Fruit fly (Drosophila melanogaster) S2 (cell line): ENCODE data around the gene COX6B.

Experiments used
- CG8478 ChIP-seq: fragments of >200 bp; optimal IDR thresholded peaks from 2 replicates; lab custom pipeline; 2018
- CTCF ChIP-seq, 2 experiments: fragments of >200 bp; optimal IDR thresholded peaks; 2 replicates each; lab custom pipeline; 2018

COX6B gene

dm6 chrX:19744003-19744488, at the start of gene COX6B, which contains the start of the genes CG18809, CG33932 and Rpp20:
Gene COX6B, minus strand, starts transcription at chrX:19744335.
Gene CG18809, minus strand, starts transcription at chrX:19744335.
Gene CG33932, plus strand, starts transcription at chrX:19744431.
Gene Rpp20, plus strand, starts transcription at chrX:19744431.
- no peak for TF ChIP-seq CG8478 (lab: Kevin White, UChicago)
- TF ChIP-seq CTCF (optimal IDR thresholded peaks at IDR 0.05; lab: Kevin White, UChicago), result peak; percentile 33 to 57

dm6 chrX:19792572-19792971, 48.4 kb upstream of the COX6B start:
- TF ChIP-seq CTCF (optimal IDR thresholded peaks at IDR 0.05; lab: Kevin White, UChicago), result no peak

- no peak for TF ChIP-seq CTCF (optimal IDR thresholded peaks at IDR 0.05; lab: Kevin White, UChicago)
- TF ChIP-seq CG8478 (lab: Kevin White, UChicago), result no peak
Measured at dm6 chrX:19791832-19792231, 47.7 kb upstream of the COX6B start.

DNA sequence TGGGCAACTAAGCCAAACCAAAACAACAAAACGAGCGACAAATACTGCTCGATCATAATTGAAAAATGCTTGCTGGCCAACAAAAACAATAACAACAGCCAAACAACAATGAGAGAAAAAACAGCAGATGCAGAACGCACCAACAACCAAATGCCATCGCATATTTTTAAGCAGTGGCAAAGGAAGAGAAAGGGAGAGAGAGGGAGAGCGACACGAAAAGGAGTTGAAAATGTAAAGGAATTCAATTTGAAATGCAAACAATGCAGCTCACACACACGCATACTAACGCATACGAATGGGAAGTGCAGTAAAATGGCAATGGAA, 44.4 kb upstream of the COX6B start:
- TF ChIP-seq CG8478 (lab: Kevin White, UChicago) (no peak), CTCF (optimal IDR thresholded peaks at IDR 0.05; lab: Kevin White, UChicago) (no peak)

dm6 chrX:19787921-19788620, 43.9 kb upstream of the COX6B start:
- TF ChIP-seq CG8478 (lab: Kevin White, UChicago) (no peak), CTCF (optimal IDR thresholded peaks at IDR 0.05; lab: Kevin White, UChicago) (no peak)

- TF ChIP-seq CG8478 (lab: Kevin White, UChicago) (no peak), CTCF (optimal IDR thresholded peaks at IDR 0.05; lab: Kevin White, UChicago) (no peak)
Measured at dm6 chrX:19786823-19787222, 42.7 kb upstream of the COX6B start.

DNA sequence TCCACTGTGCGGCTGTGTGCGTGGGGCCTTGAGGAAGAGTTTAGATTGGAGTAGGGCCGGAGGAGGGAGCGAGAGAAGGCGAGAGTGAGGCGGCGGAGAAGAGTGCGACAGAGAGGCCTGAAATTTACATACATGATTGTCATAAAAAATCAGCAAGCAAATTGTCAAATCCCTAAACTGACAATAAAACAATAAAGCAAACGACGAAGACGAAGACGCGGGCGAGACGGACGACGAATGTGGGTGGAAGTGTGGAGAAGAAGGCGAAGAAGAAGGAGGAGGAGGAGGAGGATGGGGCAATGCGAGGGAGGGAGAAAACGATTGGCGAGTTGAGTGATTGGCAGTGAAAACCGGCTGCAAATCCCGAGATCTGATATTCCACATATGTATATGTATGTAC, 41.3 kb upstream of the COX6B start:
- TF ChIP-seq CG8478 (lab: Kevin White, UChicago) (no peak), CTCF (optimal IDR thresholded peaks at IDR 0.05; lab: Kevin White, UChicago) (no peak)

- TF ChIP-seq CTCF (optimal IDR thresholded peaks at IDR 0.05; lab: Kevin White, UChicago) (no peak), CG8478 (lab: Kevin White, UChicago) (no peak)
Measured at dm6 chrX:19784875-19785274, 40.7 kb upstream of the COX6B start.

DNA sequence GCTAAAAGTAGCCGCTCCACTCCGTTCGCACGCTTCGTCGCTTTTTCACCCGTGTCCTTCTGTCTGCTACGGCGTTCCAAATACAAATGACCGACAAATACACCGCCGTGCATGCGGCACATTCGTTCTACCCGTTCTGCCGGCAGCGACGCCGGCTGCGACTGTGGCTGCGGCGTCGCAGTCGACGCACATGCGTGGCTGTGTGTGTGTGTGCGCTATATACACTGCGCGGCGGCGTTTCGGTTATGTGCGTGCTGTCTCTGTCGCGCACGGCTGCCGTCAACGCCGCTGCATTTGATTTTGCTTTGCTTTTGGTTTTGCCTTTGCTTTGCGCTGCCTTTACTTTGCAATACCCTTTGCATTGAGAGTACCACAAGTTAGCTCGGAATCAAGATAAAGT, 39.3 kb upstream of the COX6B start, which contains the start of gene zld:
zld (minus strand) TSS at position 92 of the 400 bp plus-strand sequence.
- TF ChIP-seq CG8478 (lab: Kevin White, UChicago), result no peak

- TF ChIP-seq CTCF (optimal IDR thresholded peaks at IDR 0.05; lab: Kevin White, UChicago) (no peak), CG8478 (lab: Kevin White, UChicago) (no peak)
Measured at dm6 chrX:19782736-19783325, 38.7 kb upstream of the COX6B start.

DNA sequence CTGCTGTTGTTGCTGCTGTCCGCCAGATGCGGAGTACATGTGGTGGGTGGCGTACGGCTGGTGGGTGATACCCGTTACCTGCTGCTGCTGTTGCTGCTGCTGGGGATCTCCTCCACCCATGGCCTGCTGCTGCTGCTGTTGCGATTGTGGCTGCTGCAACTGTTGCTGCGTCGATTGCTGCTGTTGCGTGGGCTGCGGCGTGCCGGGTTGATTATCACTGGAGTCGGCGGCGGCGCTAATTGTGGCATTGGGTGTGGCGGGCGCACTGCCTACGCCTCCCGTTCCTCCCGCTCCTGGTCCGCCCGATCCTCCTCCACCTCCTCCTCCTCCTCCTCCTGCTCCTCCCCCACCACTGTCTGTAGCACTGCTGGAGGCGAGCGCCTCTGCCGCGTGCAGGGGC, 37.7 kb upstream of the COX6B start:
- TF ChIP-seq CTCF (optimal IDR thresholded peaks at IDR 0.05; lab: Kevin White, UChicago) (no peak), CG8478 (lab: Kevin White, UChicago) (no peak)

- no peak for TF ChIP-seq CTCF (optimal IDR thresholded peaks at IDR 0.05; lab: Kevin White, UChicago)
- TF ChIP-seq CG8478 (lab: Kevin White, UChicago), result no peak
Measured at dm6 chrX:19775055-19775645, 31.0 kb upstream of the COX6B start.

dm6 chrX:19773734-19774702, 29.9 kb upstream of the COX6B start:
- TF ChIP-seq CG8478 (lab: Kevin White, UChicago), result no peak
- no peak for TF ChIP-seq CTCF (optimal IDR thresholded peaks at IDR 0.05; lab: Kevin White, UChicago)

DNA sequence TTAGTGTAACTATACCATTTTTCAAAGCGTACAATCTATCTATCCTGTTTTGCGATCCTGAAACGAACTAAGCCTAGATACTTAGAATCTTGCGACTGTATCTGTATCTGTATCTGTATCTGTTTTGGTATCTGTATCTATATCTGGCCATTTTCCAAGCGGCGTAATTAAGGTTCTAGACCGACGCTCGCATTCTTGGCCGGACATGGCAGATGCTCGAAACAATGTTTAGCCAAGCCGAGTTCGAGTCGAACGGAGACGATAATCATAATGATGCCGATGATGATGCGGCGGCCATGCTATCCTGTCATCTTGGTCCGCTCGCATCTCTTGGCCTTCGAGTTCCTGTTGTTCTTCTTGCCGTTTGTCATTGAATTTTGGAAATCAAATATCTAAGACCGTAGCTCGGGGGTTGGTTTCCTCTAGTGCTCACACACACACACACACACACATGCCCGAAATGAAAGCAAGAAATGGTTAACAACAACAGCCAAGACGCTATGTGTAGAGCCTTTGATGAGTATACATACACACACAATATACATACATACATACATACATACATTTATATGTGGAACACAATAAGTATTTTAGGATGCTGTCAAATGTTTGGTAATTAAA, 28.0 kb upstream of the COX6B start:
- no peak for TF ChIP-seq CTCF (optimal IDR thresholded peaks at IDR 0.05; lab: Kevin White, UChicago)
- TF ChIP-seq CG8478 (lab: Kevin White, UChicago), result no peak
